Worm (Caenorhabditis elegans): ENCODE measurements around the gene adss-1.

DNA sequence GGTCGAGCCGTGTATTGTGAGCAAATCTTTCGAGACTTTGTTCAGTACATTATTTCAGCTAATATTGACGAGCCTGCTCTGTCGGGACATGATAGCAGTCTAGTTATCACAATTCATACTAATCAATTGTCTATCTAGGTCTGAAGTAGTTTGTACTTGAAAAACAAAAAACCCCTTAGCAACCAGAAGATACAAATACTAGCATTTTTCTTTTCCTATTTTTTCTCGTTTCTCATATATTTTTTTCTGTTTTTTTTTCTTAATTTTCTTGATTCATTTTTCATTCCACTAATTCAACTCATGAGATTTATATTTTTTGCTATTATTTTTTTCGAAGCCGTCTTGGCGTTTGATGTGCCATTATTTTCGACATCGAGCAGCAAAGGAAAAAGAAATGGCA, 36.1 kb downstream of the adss-1 start, which contains the start of gene R02F11.9:
- no peak for TF ChIP-seq ref-1 (GFP tag; conservative IDR thresholded peaks at IDR 0.05)
- no peak for TF ChIP-seq ztf-29 (GFP tag; IDR thresholded peaks at IDR 0.05)
- no peak for TF ChIP-seq med-1 (GFP tag; optimal IDR thresholded peaks at IDR 0.05; ENCODE audit: insufficient read depth)
- TF ChIP-seq T22C8.4 (GFP tag; IDR thresholded peaks at IDR 0.05): no peak
- no peak for TF ChIP-seq tab-1 (GFP tag; IDR thresholded peaks at IDR 0.05)
- TF ChIP-seq flt-1 (GFP tag; IDR thresholded peaks at IDR 0.05): no peak
- TF ChIP-seq klf-2 (GFP tag; conservative IDR thresholded peaks at IDR 0.05): no peak
- TF ChIP-seq cog-1 (tag; optimal IDR thresholded peaks at IDR 0.05): no peak
- TF ChIP-seq ztf-23 (GFP tag; IDR thresholded peaks at IDR 0.05): no peak
